Fruit fly (Drosophila melanogaster) whole organism, embryonic: ENCODE data around the gene CG13364.

Experiments used
- B-H1 ChIP-seq: fragments of 200-800 bp; sonication (Bioruptor generic); IDR thresholded peaks from 3 replicates; pipeline ENCODE4 v1.3.6; 2022; ENCODE audit warnings: missing biosample characterization, missing genetic modification characterization
- Bgb ChIP-seq: fragments of 200-800 bp; sonication (Bioruptor generic); IDR thresholded peaks from 2 replicates; pipeline ENCODE4 v1.3.6; 2022; ENCODE audit warnings: missing biosample characterization, missing genetic modification characterization; ENCODE audit not compliant: partially characterized antibody
- CG10267 ChIP-seq: fragments of 200-800 bp; sonication (Bioruptor generic); optimal IDR thresholded peaks from 2 replicates; lab custom pipeline; 2018; ENCODE audit warnings: missing biosample characterization, mild to moderate bottlenecking, missing genetic modification characterization, moderate library complexity
- CG11723 ChIP-seq: fragments of 200-800 bp; sonication (Bioruptor generic); optimal IDR thresholded peaks from 2 replicates; lab custom pipeline; 2017; ENCODE audit warnings: missing biosample characterization, mild to moderate bottlenecking, missing genetic modification characterization
- CG14667 ChIP-seq: fragments of 200-800 bp; sonication (Bioruptor generic); IDR thresholded peaks from 2 replicates; pipeline ENCODE4 v1.3.6; 2022; ENCODE audit warnings: missing biosample characterization, missing genetic modification characterization
- CG17186 ChIP-seq: fragments of 200-800 bp; sonication (Bioruptor generic); optimal IDR thresholded peaks from 3 replicates; lab custom pipeline; 2017; ENCODE audit warnings: missing biosample characterization, missing genetic modification reagents, missing genetic modification characterization
- CG17612 ChIP-seq: fragments of 200-800 bp; sonication (Bioruptor generic); IDR thresholded peaks from 2 replicates; pipeline ENCODE4 v1.3.6; 2022; ENCODE audit warnings: missing biosample characterization, missing genetic modification characterization
- CG17912 ChIP-seq: fragments of 200-800 bp; sonication (Bioruptor generic); optimal IDR thresholded peaks from 2 replicates; lab custom pipeline; 2018; ENCODE audit warnings: missing biosample characterization, mild to moderate bottlenecking, missing genetic modification characterization
- CG1832 ChIP-seq: fragments of 200-800 bp; sonication (Bioruptor generic); optimal IDR thresholded peaks from 2 replicates; lab custom pipeline; 2017; ENCODE audit warnings: missing biosample characterization, mild to moderate bottlenecking, missing genetic modification characterization, inconsistent platforms
- CG3281 ChIP-seq: fragments of 200-800 bp; sonication (Bioruptor generic); optimal IDR thresholded peaks from 3 replicates; lab custom pipeline; 2017; ENCODE audit warnings: missing biosample characterization, mild to moderate bottlenecking, missing genetic modification characterization
- CG33213 ChIP-seq: fragments of 200-800 bp; sonication (Bioruptor generic); optimal IDR thresholded peaks from 3 replicates; lab custom pipeline; 2016; ENCODE audit warnings: missing biosample characterization, missing genetic modification characterization
- CG4328 ChIP-seq: fragments of 200-800 bp; sonication (Bioruptor generic); optimal IDR thresholded peaks from 3 replicates; lab custom pipeline; 2017; ENCODE audit warnings: missing biosample characterization, missing genetic modification reagents, missing genetic modification characterization
- CG4424 ChIP-seq: fragments of 200-800 bp; sonication (Bioruptor generic); optimal IDR thresholded peaks from 3 replicates; lab custom pipeline; 2016; ENCODE audit warnings: missing biosample characterization, missing genetic modification characterization
- CG8290 ChIP-seq, 3 experiments: fragments of 200-800 bp; sonication (Bioruptor generic); optimal IDR thresholded peaks; 2 replicates each; lab custom pipeline; 2016 to 2019; ENCODE audit warnings: missing biosample characterization in 3 of 3, missing genetic modification characterization in 3 of 3, mild to moderate bottlenecking in 2 of 3, moderate library complexity in 1 of 3
- CG8924 ChIP-seq: fragments of 200-800 bp; optimal IDR thresholded peaks from 3 replicates; lab custom pipeline; 2019; ENCODE audit warnings: missing biosample characterization, mild to moderate bottlenecking, missing genetic modification characterization, moderate library complexity
- CG8944 ChIP-seq: fragments of 200-800 bp; sonication (Bioruptor generic); optimal IDR thresholded peaks from 3 replicates; lab custom pipeline; 2016; ENCODE audit warnings: missing biosample characterization, missing genetic modification characterization
- CG9215 ChIP-seq: fragments of 200-800 bp; sonication (Bioruptor generic); IDR thresholded peaks from 2 replicates; pipeline ENCODE4 v1.3.6; 2022; ENCODE audit warnings: missing biosample characterization, missing genetic modification characterization
- CG9876 ChIP-seq: fragments of 200-800 bp; sonication (Bioruptor generic); optimal IDR thresholded peaks from 2 replicates; lab custom pipeline; 2016; ENCODE audit warnings: missing biosample characterization, missing genetic modification characterization
- CTCF ChIP-seq: fragments of 200-800 bp; sonication (Bioruptor generic); optimal IDR thresholded peaks from 2 replicates; lab custom pipeline; 2017; ENCODE audit warnings: missing biosample characterization, mild to moderate bottlenecking, missing genetic modification characterization, moderate library complexity
- Camta ChIP-seq: fragments of 200-800 bp; sonication (Bioruptor generic); optimal IDR thresholded peaks from 2 replicates; lab custom pipeline; 2016; ENCODE audit warnings: missing biosample characterization, missing genetic modification characterization
- Deaf1 ChIP-seq: fragments of 200-800 bp; optimal IDR thresholded peaks from 3 replicates; lab custom pipeline; 2019; ENCODE audit warnings: missing biosample characterization, mild to moderate bottlenecking, missing genetic modification characterization, moderate library complexity
- Dref ChIP-seq: fragments of 200-800 bp; sonication (Bioruptor generic); IDR thresholded peaks from 2 replicates; pipeline ENCODE4 v1.3.6; 2022; ENCODE audit warnings: missing biosample characterization, missing genetic modification characterization
- E2f2 ChIP-seq: fragments of 200-800 bp; sonication (Bioruptor generic); IDR thresholded peaks from 2 replicates; pipeline ENCODE4 v1.3.6; 2022; ENCODE audit warnings: missing biosample characterization, missing genetic modification characterization
- Gug ChIP-seq: fragments of 200-800 bp; sonication (Bioruptor generic); IDR thresholded peaks from 4 replicates; pipeline ENCODE4 v1.3.6; 2022; ENCODE audit warnings: missing biosample characterization, missing genetic modification characterization
- H2.0 ChIP-seq: fragments of 200-800 bp; sonication (Bioruptor generic); IDR thresholded peaks from 2 replicates; pipeline ENCODE4 v1.3.6; 2022; ENCODE audit warnings: missing biosample characterization, missing genetic modification characterization
- HmgZ ChIP-seq: fragments of 200-800 bp; sonication (Bioruptor generic); optimal IDR thresholded peaks from 2 replicates; lab custom pipeline; 2018; ENCODE audit warnings: missing biosample characterization, mild to moderate bottlenecking, missing genetic modification characterization
- NFAT ChIP-seq: fragments of 200-800 bp; sonication (Bioruptor generic); IDR thresholded peaks from 2 replicates; pipeline ENCODE4 v1.3.6; 2022; ENCODE audit warnings: missing biosample characterization, missing genetic modification characterization
- Optix ChIP-seq: fragments of 200-800 bp; sonication (Bioruptor generic); IDR thresholded peaks from 3 replicates; pipeline ENCODE4 v1.3.6; 2022; ENCODE audit warnings: missing biosample characterization, missing genetic modification characterization
- Pdp1 ChIP-seq, 2 experiments: fragments of 200-800 bp; sonication (Bioruptor generic); optimal IDR thresholded peaks; 3 replicates each; lab custom pipeline; 2016; ENCODE audit warnings: missing biosample characterization in 2 of 2, missing genetic modification characterization in 2 of 2, mild to moderate bottlenecking in 1 of 2, moderate library complexity in 1 of 2
- Rx ChIP-seq: fragments of 200-800 bp; sonication (Bioruptor generic); IDR thresholded peaks from 2 replicates; pipeline ENCODE4 v1.3.6; 2022; ENCODE audit warnings: missing biosample characterization, missing genetic modification characterization
- Sry-β ChIP-seq: fragments of 200-800 bp; sonication (Bioruptor generic); optimal IDR thresholded peaks from 2 replicates; lab custom pipeline; 2018; ENCODE audit warnings: missing biosample characterization, mild to moderate bottlenecking, missing genetic modification characterization, moderate library complexity
- Vsx1 ChIP-seq: fragments of 200-800 bp; sonication (Bioruptor generic); optimal IDR thresholded peaks from 2 replicates; lab custom pipeline; 2017; ENCODE audit warnings: missing biosample characterization, mild to moderate bottlenecking, missing genetic modification characterization, missing genetic modification reagents
- br ChIP-seq: fragments of >200 bp; optimal IDR thresholded peaks from 2 replicates; lab custom pipeline; 2017
- crc ChIP-seq: fragments of 200-800 bp; sonication (Bioruptor generic); optimal IDR thresholded peaks from 2 replicates; lab custom pipeline; 2016; ENCODE audit warnings: missing biosample characterization, missing genetic modification characterization
- dm ChIP-seq: fragments of 200-800 bp; sonication (Bioruptor generic); optimal IDR thresholded peaks from 3 replicates; lab custom pipeline; 2016; ENCODE audit warnings: missing biosample characterization, missing genetic modification characterization
- dysf ChIP-seq: fragments of 200-800 bp; sonication (Bioruptor generic); IDR thresholded peaks from 3 replicates; pipeline ENCODE4 v1.3.6; 2022; ENCODE audit warnings: missing biosample characterization, missing genetic modification characterization
- ems ChIP-seq: fragments of 200-800 bp; sonication (Bioruptor generic); optimal IDR thresholded peaks from 3 replicates; lab custom pipeline; 2016; ENCODE audit warnings: missing biosample characterization, missing genetic modification characterization
- ewg ChIP-seq: fragments of 200-800 bp; sonication (Bioruptor generic); optimal IDR thresholded peaks from 3 replicates; lab custom pipeline; 2017; ENCODE audit warnings: mild to moderate bottlenecking, missing biosample characterization, missing genetic modification reagents, missing genetic modification characterization
- ftz-f1 ChIP-seq: fragments of 200-800 bp; sonication (Bioruptor generic); optimal IDR thresholded peaks from 2 replicates; lab custom pipeline; 2016; ENCODE audit warnings: missing biosample characterization, missing genetic modification characterization
- gcm ChIP-seq: fragments of 200-800 bp; sonication (Bioruptor generic); optimal IDR thresholded peaks from 2 replicates; lab custom pipeline; 2019; ENCODE audit warnings: missing biosample characterization, mild to moderate bottlenecking, missing genetic modification characterization, moderate library complexity
- gfzf ChIP-seq: fragments of 200-800 bp; sonication (Bioruptor generic); optimal IDR thresholded peaks from 2 replicates; lab custom pipeline; 2016; ENCODE audit warnings: missing biosample characterization, mild to moderate bottlenecking, missing genetic modification characterization, moderate library complexity
- grau ChIP-seq: fragments of 200-800 bp; optimal IDR thresholded peaks from 3 replicates; lab custom pipeline; 2019; ENCODE audit warnings: missing biosample characterization, mild to moderate bottlenecking, missing genetic modification characterization, moderate library complexity
- klu ChIP-seq: fragments of 200-800 bp; sonication (Bioruptor generic); IDR thresholded peaks from 2 replicates; pipeline ENCODE4 v1.3.6; 2022; ENCODE audit warnings: missing biosample characterization, missing genetic modification characterization
- maf-S ChIP-seq: fragments of 200-800 bp; sonication (Bioruptor generic); optimal IDR thresholded peaks from 2 replicates; lab custom pipeline; 2016; ENCODE audit warnings: missing biosample characterization, missing genetic modification characterization
- mam ChIP-seq: fragments of 200-800 bp; sonication (Bioruptor generic); optimal IDR thresholded peaks from 3 replicates; lab custom pipeline; 2016; ENCODE audit warnings: missing biosample characterization, missing genetic modification characterization
- oc ChIP-seq: fragments of 200-800 bp; sonication (Bioruptor generic); optimal IDR thresholded peaks from 2 replicates; lab custom pipeline; 2018; ENCODE audit warnings: missing biosample characterization, mild to moderate bottlenecking, missing genetic modification characterization, moderate library complexity
- peb ChIP-seq: fragments of 200-800 bp; sonication (Bioruptor generic); IDR thresholded peaks from 2 replicates; pipeline ENCODE4 v1.3.6; 2022; ENCODE audit warnings: missing biosample characterization, missing genetic modification characterization
- row ChIP-seq: fragments of 200-800 bp; sonication (Bioruptor generic); IDR thresholded peaks from 3 replicates; pipeline ENCODE4 v1.3.6; 2022; ENCODE audit warnings: missing biosample characterization, missing genetic modification characterization
- seq ChIP-seq: fragments of 200-800 bp; sonication (Bioruptor generic); IDR thresholded peaks from 2 replicates; pipeline ENCODE4 v1.3.6; 2022; ENCODE audit warnings: missing biosample characterization, missing genetic modification characterization
- shn ChIP-seq: fragments of 200-800 bp; sonication (Bioruptor generic); optimal IDR thresholded peaks from 3 replicates; lab custom pipeline; 2016; ENCODE audit warnings: missing biosample characterization, missing genetic modification characterization
- tll ChIP-seq, 2 experiments: fragments of 200-800 bp in 1 of 2; fragments of >200 bp in 1 of 2; sonication (Bioruptor generic) in 1 of 2; optimal IDR thresholded peaks; 2 replicates each; lab custom pipeline; 2017 to 2019; ENCODE audit warnings: missing biosample characterization in 2 of 2, missing genetic modification characterization in 2 of 2, mild to moderate bottlenecking in 1 of 2, moderate library complexity in 1 of 2
- trem ChIP-seq: fragments of 200-800 bp; optimal IDR thresholded peaks from 3 replicates; lab custom pipeline; 2019; ENCODE audit warnings: missing biosample characterization, mild to moderate bottlenecking, missing genetic modification characterization, moderate library complexity
- tx ChIP-seq: fragments of 200-800 bp; sonication (Bioruptor generic); optimal IDR thresholded peaks from 2 replicates; lab custom pipeline; 2016; ENCODE audit warnings: missing biosample characterization, missing genetic modification characterization

Gene CG13364

dm6 chrX:620102-620430, 4.9 kb downstream of the CG13364 start, which contains the start of gene spdi:
spdi (minus strand) TSS chrX:620195.
- TF ChIP-seq NFAT (GFP tag; lab: Robert Waterston, UW) (no peak), Optix (GFP tag; lab: Robert Waterston, UW) (no peak), crc (GFP tag; lab: Kevin White, UChicago) (no peak), gfzf (GFP tag; lab: Kevin White, UChicago) (peak; percentile 86), B-H1 (GFP tag; lab: Robert Waterston, UW) (no peak), Sry-β (GFP tag; lab: Kevin White, UChicago) (peak; percentile 28), trem (tag; lab: Kevin White, UChicago) (peak; percentile 37), CG14667 (no peak), CG9876 (GFP tag; lab: Kevin White, UChicago) (no peak), Dref (GFP tag; lab: Robert Waterston, UW) (peak; percentile 68), Gug (no peak), Camta (GFP tag; lab: Kevin White, UChicago) (no peak), row (GFP tag; lab: Robert Waterston, UW) (peak; percentile 59; the same call in 2 of the 3 replicates), tll (GFP tag; optimal IDR thresholded peaks at IDR 0.05; lab: Kevin White, UChicago) (no peak), CG17612 (GFP tag; lab: Robert Waterston, UW) (no peak), klu (GFP tag; lab: Robert Waterston, UW) (no peak), CG17912 (GFP tag; lab: Kevin White, UChicago) (peak; percentile 26), CG17186 (GFP tag; lab: Kevin White, UChicago) (peak; percentile 46), CG3281 (GFP tag; lab: Kevin White, UChicago) (no peak), CG11723 (GFP tag; lab: Kevin White, UChicago) (no peak), ems (GFP tag; lab: Kevin White, UChicago) (no peak), Pdp1 (GFP tag; optimal IDR thresholded peaks at IDR 0.05; lab: Kevin White, UChicago) (peak in 1 of 2 experiments; percentile 39), seq (GFP tag; lab: Robert Waterston, UW) (no peak), Rx (no peak), CG33213 (GFP tag; lab: Kevin White, UChicago) (no peak), CG4328 (GFP tag; lab: Kevin White, UChicago) (no peak), br (no peak), H2.0 (GFP tag; lab: Robert Waterston, UW) (no peak), ewg (no peak), HmgZ (tag; lab: Kevin White, UChicago) (peak; percentile 19), CG1832 (GFP tag; lab: Kevin White, UChicago) (no peak), CG4424 (GFP tag; lab: Kevin White, UChicago) (no peak), gcm (GFP tag; lab: Kevin White, UChicago) (no peak), CG9215 (GFP tag; lab: Robert Waterston, UW) (no peak), E2f2 (GFP tag; lab: Robert Waterston, UW) (peak; percentile 66), dysf (GFP tag; lab: Robert Waterston, UW) (no peak), ftz-f1 (GFP tag; lab: Kevin White, UChicago) (no peak), oc (tag; lab: Kevin White, UChicago) (no peak), Deaf1 (tag; lab: Kevin White, UChicago) (peak; percentile 50), CG8944 (GFP tag; lab: Kevin White, UChicago) (no peak), Bgb (GFP tag; lab: Robert Waterston, UW) (no peak), peb (GFP tag; lab: Robert Waterston, UW) (no peak), CTCF (GFP tag; lab: Kevin White, UChicago) (peak; percentile 8), shn (no peak), Vsx1 (GFP tag; lab: Kevin White, UChicago) (no peak), grau (tag; lab: Kevin White, UChicago) (peak; percentile 4), CG10267 (tag; lab: Kevin White, UChicago) (peak; percentile 29), maf-S (GFP tag; lab: Kevin White, UChicago) (no peak), CG8290 (GFP tag; optimal IDR thresholded peaks at IDR 0.05; lab: Kevin White, UChicago) (no peak), CG8290 (tag; optimal IDR thresholded peaks at IDR 0.05; lab: Kevin White, UChicago) (no peak), dm (GFP tag; lab: Kevin White, UChicago) (no peak), mam (GFP tag; lab: Kevin White, UChicago) (no peak), CG8924 (tag; lab: Kevin White, UChicago) (peak; percentile 71), tx (no peak)
